Worm (Caenorhabditis elegans): ENCODE data around the gene T23F11.2.

T23F11.2 gene

ce11 chrIII:4634947-4635346 lies 20.4 kb downstream of the T23F11.2 start, which contains the start of gene clec-153:
Gene clec-153 (plus strand): TSS chrIII:4635247.
- TF ChIP-seq med-1 (GFP tag; optimal IDR thresholded peaks at IDR 0.05; ENCODE audit: insufficient read depth), result no peak
- TF ChIP-seq ztf-29 (GFP tag; IDR thresholded peaks at IDR 0.05), result no peak
- TF ChIP-seq ref-1 (GFP tag; conservative IDR thresholded peaks at IDR 0.05), result no peak
- no peak for TF ChIP-seq ztf-23 (GFP tag; IDR thresholded peaks at IDR 0.05)
- TF ChIP-seq tab-1 (GFP tag; IDR thresholded peaks at IDR 0.05), result no peak
- no peak for TF ChIP-seq cog-1 (tag; optimal IDR thresholded peaks at IDR 0.05)
- no peak for TF ChIP-seq T22C8.4 (GFP tag; IDR thresholded peaks at IDR 0.05)
- TF ChIP-seq flt-1 (GFP tag; IDR thresholded peaks at IDR 0.05), result no peak
- TF ChIP-seq klf-2 (GFP tag; conservative IDR thresholded peaks at IDR 0.05), result no peak

- TF ChIP-seq klf-2 (GFP tag; conservative IDR thresholded peaks at IDR 0.05), result no peak
Measured at ce11 chrIII:4628165-4628564, 27.1 kb downstream of the T23F11.2 start, which contains the start of gene clec-151. Gene clec-151 (plus strand): TSS chrIII:4628465.

- TF ChIP-seq ztf-29 (GFP tag; IDR thresholded peaks at IDR 0.05) (no peak), T22C8.4 (GFP tag; IDR thresholded peaks at IDR 0.05) (no peak), ref-1 (GFP tag; conservative IDR thresholded peaks at IDR 0.05) (no peak), med-1 (GFP tag; optimal IDR thresholded peaks at IDR 0.05; ENCODE audit: insufficient read depth) (no peak), klf-2 (GFP tag; conservative IDR thresholded peaks at IDR 0.05) (no peak), cog-1 (tag; optimal IDR thresholded peaks at IDR 0.05) (no peak), ztf-23 (GFP tag; IDR thresholded peaks at IDR 0.05) (no peak), tab-1 (GFP tag; IDR thresholded peaks at IDR 0.05) (no peak), flt-1 (GFP tag; IDR thresholded peaks at IDR 0.05) (no peak)
Measured at ce11 chrIII:4626148-4626922, 29.0 kb downstream of the T23F11.2 start.

ce11 chrIII:4622375-4623130 lies 32.7 kb downstream of the T23F11.2 start, which contains the start of gene lron-5:
Gene lron-5 (plus strand): TSS chrIII:4623029.
- TF ChIP-seq flt-1 (GFP tag; IDR thresholded peaks at IDR 0.05), result no peak
- TF ChIP-seq ref-1 (GFP tag; conservative IDR thresholded peaks at IDR 0.05), result no peak

ce11 chrIII:4616071-4616571 lies 39.2 kb downstream of the T23F11.2 start, which contains the start of gene lips-3:
Gene lips-3 (plus strand): TSS chrIII:4616528.
- TF ChIP-seq ztf-23 (GFP tag; IDR thresholded peaks at IDR 0.05), result no peak
- no peak for TF ChIP-seq cog-1 (tag; optimal IDR thresholded peaks at IDR 0.05)
- TF ChIP-seq ref-1 (GFP tag; conservative IDR thresholded peaks at IDR 0.05), result no peak
- TF ChIP-seq T22C8.4 (GFP tag; IDR thresholded peaks at IDR 0.05), result no peak
- TF ChIP-seq med-1 (GFP tag; optimal IDR thresholded peaks at IDR 0.05; ENCODE audit: insufficient read depth), result no peak

ce11 chrIII:4612334-4612953 lies 42.9 kb downstream of the T23F11.2 start, which contains the start of gene sel-2:
Gene sel-2 (minus strand): TSS chrIII:4612384.
- TF ChIP-seq cog-1 (tag; optimal IDR thresholded peaks at IDR 0.05), result no peak
- no peak for TF ChIP-seq flt-1 (GFP tag; IDR thresholded peaks at IDR 0.05)
- no peak for TF ChIP-seq ztf-29 (GFP tag; IDR thresholded peaks at IDR 0.05)
